Worm (Caenorhabditis elegans): ENCODE measurements around the gene ver-3.

DNA sequence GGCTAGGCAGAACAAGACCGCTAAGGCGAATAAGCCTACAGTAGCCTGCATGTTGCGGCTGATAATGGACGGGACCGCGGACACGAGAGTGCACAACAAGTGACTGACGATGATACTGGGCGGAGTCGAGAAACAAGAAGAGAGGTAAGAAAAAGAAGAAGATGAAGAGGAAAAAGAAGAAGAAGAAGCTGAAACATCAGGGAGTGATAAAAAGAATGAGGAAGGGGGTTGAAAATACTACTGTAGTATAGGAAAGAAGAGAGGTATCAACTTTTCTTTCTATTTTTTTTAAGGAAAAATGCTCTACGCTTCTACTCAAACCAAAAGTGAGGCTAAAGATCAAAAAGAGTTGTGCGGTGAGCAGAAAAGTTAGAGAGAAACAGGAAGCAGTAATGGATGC, 43.4 kb upstream of the ver-3 start, which contains the start of gene T21B6.3:
- no peak for TF ChIP-seq pha-4 (tag; optimal IDR thresholded peaks at IDR 0.05)
- TF ChIP-seq athp-1 (tag; optimal IDR thresholded peaks at IDR 0.05): no peak
- no peak for TF ChIP-seq lir-1 (GFP tag; conservative IDR thresholded peaks at IDR 0.05)
- TF ChIP-seq ztf-26 (tag; optimal IDR thresholded peaks at IDR 0.05): no peak
- no peak for TF ChIP-seq ama-1 (optimal IDR thresholded peaks at IDR 0.05)
- no peak for TF ChIP-seq ama-1 (GFP tag; optimal IDR thresholded peaks at IDR 0.05)
- TF ChIP-seq B0035.1 (tag; optimal IDR thresholded peaks at IDR 0.05): no peak
- TF ChIP-seq aptf-2 (GFP tag; conservative IDR thresholded peaks at IDR 0.05): no peak
- TF ChIP-seq hlh-26 (GFP tag; conservative IDR thresholded peaks at IDR 0.05): no peak
